Worm (Caenorhabditis elegans): ENCODE measurements around the gene clc-6.

ce11 chrV:11211323-11211722, 15.3 kb upstream of the clc-6 start:
- no peak for TF ChIP-seq elt-2 (tag; optimal IDR thresholded peaks at IDR 0.05)
- no peak for TF ChIP-seq skn-1 (tag; optimal IDR thresholded peaks at IDR 0.05)
- TF ChIP-seq nhr-90 (tag; optimal IDR thresholded peaks at IDR 0.05; ENCODE audit: poor library complexity): no peak
- no peak for TF ChIP-seq lin-39 (tag; optimal IDR thresholded peaks at IDR 0.05)
- no peak for TF ChIP-seq lin-15B (tag; optimal IDR thresholded peaks at IDR 0.05)
- TF ChIP-seq lin-13 (GFP tag; optimal IDR thresholded peaks at IDR 0.05): no peak
- TF ChIP-seq nhr-12 (tag; optimal IDR thresholded peaks at IDR 0.05): no peak
- TF ChIP-seq unc-62 (GFP tag; optimal IDR thresholded peaks at IDR 0.05): no peak
- no peak for TF ChIP-seq isw-1 (GFP tag; IDR thresholded peaks at IDR 0.05)

Measured in whole organism, L1 larva.